Worm (Caenorhabditis elegans) whole organism, early embryonic: ENCODE data around the gene C16A11.7.

Source experiments
- B0310.2 ChIP-seq: sonication (generic microtip); optimal IDR thresholded peaks from 2 replicates; lab custom pipeline; 2016; ENCODE audit warnings: mild to moderate bottlenecking, missing genetic modification characterization, missing compliant biosample characterization
- F13C5.2 ChIP-seq: sonication (generic microtip); optimal IDR thresholded peaks from 2 replicates; lab custom pipeline; 2017; ENCODE audit warnings: mild to moderate bottlenecking, missing genetic modification characterization, inconsistent platforms, missing compliant biosample characterization
- ama-1 ChIP-seq: fragments of 150-350 bp; optimal IDR thresholded peaks from 2 replicates; lab custom pipeline; 2014
- ceh-13 ChIP-seq: fragments of 200-800 bp; sonication (Bioruptor generic); optimal IDR thresholded peaks from 2 replicates; lab custom pipeline; 2018; ENCODE audit warnings: mild to moderate bottlenecking, missing genetic modification characterization, missing compliant biosample characterization
- flt-1 ChIP-seq: fragments of 200-800 bp; sonication (Bioruptor generic); IDR thresholded peaks from 2 replicates; pipeline ENCODE4 v1.3.6; 2022; ENCODE audit warnings: missing genetic modification characterization, missing compliant biosample characterization
- hmbx-1 ChIP-seq: sonication (generic microtip); optimal IDR thresholded peaks from 2 replicates; lab custom pipeline; 2016; ENCODE audit warnings: mild to moderate bottlenecking, missing genetic modification characterization, missing compliant biosample characterization
- pes-1 ChIP-seq: fragments of 200-800 bp; sonication (Bioruptor generic); IDR thresholded peaks from 2 replicates; pipeline ENCODE4 v1.3.6; 2022; ENCODE audit warnings: missing genetic modification reagents, missing genetic modification characterization, missing compliant biosample characterization
- sea-1 ChIP-seq: fragments of 200-800 bp; sonication (Bioruptor generic); conservative IDR thresholded peaks from 2 replicates; pipeline ENCODE4 v1.3.6; 2022; ENCODE audit warnings: missing genetic modification characterization, missing compliant biosample characterization
- tbx-11 ChIP-seq: fragments of 200-800 bp; sonication (Bioruptor generic); IDR thresholded peaks from 2 replicates; pipeline ENCODE4 v1.3.6; 2022; ENCODE audit warnings: missing genetic modification characterization, missing compliant biosample characterization
- tra-4 ChIP-seq: sonication (generic microtip); optimal IDR thresholded peaks from 2 replicates; lab custom pipeline; 2017; ENCODE audit warnings: missing genetic modification characterization, missing compliant biosample characterization

DNA sequence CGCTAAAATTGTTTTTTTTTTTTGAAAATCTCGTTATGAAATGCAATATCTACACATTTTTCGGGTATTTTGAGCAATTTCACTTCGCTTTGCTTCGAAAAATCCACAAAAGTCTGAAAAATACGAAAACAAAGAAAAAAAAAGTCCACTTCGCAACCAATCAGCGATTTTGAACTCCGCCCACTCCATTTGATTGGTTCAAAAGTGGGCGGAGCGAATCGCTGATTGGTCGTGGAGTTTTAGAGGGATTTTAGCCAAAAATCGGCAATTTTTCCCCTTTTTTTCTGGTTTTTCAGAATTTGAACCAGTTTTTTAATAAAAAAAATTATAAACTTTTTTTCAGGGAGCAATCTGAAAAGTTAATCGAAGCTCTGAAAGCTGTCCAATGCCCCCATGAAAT, 17.8 kb downstream of the C16A11.7 start:
- no peak for TF ChIP-seq flt-1 (GFP tag; lab: Robert Waterston, UW)
- no peak for TF ChIP-seq ama-1 (lab: Kevin White, UChicago)
- TF ChIP-seq F13C5.2: no peak
- TF ChIP-seq hmbx-1: no peak
- TF ChIP-seq sea-1 (GFP tag; lab: Robert Waterston, UW): no peak
- TF ChIP-seq B0310.2: no peak
- TF ChIP-seq tra-4 (tag; lab: Kevin White, UChicago): no peak
- TF ChIP-seq pes-1 (GFP tag; lab: Robert Waterston, UW): no peak
- no peak for TF ChIP-seq ceh-13 (GFP tag; lab: Kevin White, UChicago)
- TF ChIP-seq tbx-11 (GFP tag; lab: Robert Waterston, UW): no peak
